Fruit fly (Drosophila melanogaster) whole organism, wandering third instar larva: ENCODE results near the gene fy.

Experiments
- CrebA ChIP-seq: fragments of 200-800 bp; sonication (Bioruptor generic); optimal IDR thresholded peaks from 2 replicates; lab custom pipeline; 2016; ENCODE audit warnings: missing biosample characterization, mild to moderate bottlenecking, missing genetic modification characterization, borderline replicate concordance
- Dfd ChIP-seq: fragments of >200 bp; optimal IDR thresholded peaks from 2 replicates; lab custom pipeline; 2017; ENCODE audit warnings: missing biosample characterization, missing genetic modification characterization
- Dif ChIP-seq: fragments of 200-275, 200-300 bp; sonication (Bioruptor generic); optimal IDR thresholded peaks from 2 replicates; lab custom pipeline; 2018; ENCODE audit warnings: missing biosample characterization, missing genetic modification characterization; ENCODE audit not compliant: partially characterized antibody
- HLH106 ChIP-seq: fragments of 200-800 bp; optimal IDR thresholded peaks from 3 replicates; lab custom pipeline; 2019; ENCODE audit warnings: missing biosample characterization, mild to moderate bottlenecking, missing genetic modification characterization, moderate library complexity
- Hnf4 ChIP-seq: fragments of 200-800 bp; sonication (Bioruptor generic); optimal IDR thresholded peaks from 2 replicates; lab custom pipeline; 2016; ENCODE audit warnings: missing biosample characterization, mild to moderate bottlenecking, missing genetic modification characterization
- Hr78 ChIP-seq: fragments of >200 bp; optimal IDR thresholded peaks from 2 replicates; lab custom pipeline; 2017; ENCODE audit warnings: missing biosample characterization, missing genetic modification characterization
- Hr83 ChIP-seq: fragments of 200-300 bp; sonication (Bioruptor generic); optimal IDR thresholded peaks from 2 replicates; lab custom pipeline; 2016; ENCODE audit warnings: missing biosample characterization, mild to moderate bottlenecking, missing genetic modification characterization, moderate library complexity; ENCODE audit not compliant: poor library complexity, severe bottlenecking
- Jra ChIP-seq: sonication (Bioruptor generic); optimal IDR thresholded peaks from 2 replicates; lab custom pipeline; 2016; ENCODE audit warnings: missing biosample characterization, missing genetic modification characterization
- Myc ChIP-seq: fragments of >200 bp; optimal IDR thresholded peaks from 2 replicates; lab custom pipeline; 2017
- N ChIP-seq: fragments of >200 bp; optimal IDR thresholded peaks from 2 replicates; lab custom pipeline; 2018; ENCODE audit warnings: missing biosample characterization, missing external identifiers, missing genetic modification characterization
- OdsH ChIP-seq: fragments of 200-800 bp; sonication (Bioruptor generic); optimal IDR thresholded peaks from 2 replicates; lab custom pipeline; 2016; ENCODE audit warnings: missing biosample characterization, mild to moderate bottlenecking, missing genetic modification characterization
- Vsx2 ChIP-seq: fragments of 200-300, 225-300 bp; sonication (Bioruptor generic); optimal IDR thresholded peaks from 2 replicates; lab custom pipeline; 2018; ENCODE audit warnings: missing biosample characterization, missing genetic modification characterization; ENCODE audit not compliant: partially characterized antibody
- br ChIP-seq: fragments of 200-800 bp; sonication (Bioruptor generic); optimal IDR thresholded peaks from 2 replicates; lab custom pipeline; 2016; ENCODE audit warnings: missing biosample characterization, missing genetic modification characterization
- brk ChIP-seq: fragments of 200-800 bp; sonication (Bioruptor generic); optimal IDR thresholded peaks from 2 replicates; lab custom pipeline; 2016; ENCODE audit warnings: missing biosample characterization, mild to moderate bottlenecking, missing genetic modification characterization
- dl ChIP-seq, 2 experiments: fragments of 175-275, 200-275 bp in 1 of 2; fragments of 200-275 bp in 1 of 2; sonication (Bioruptor generic); optimal IDR thresholded peaks; lab custom pipeline; 2018; ENCODE audit warnings: mild to moderate bottlenecking in 2 of 2, missing biosample characterization in 2 of 2, missing genetic modification characterization in 2 of 2, moderate library complexity in 2 of 2; ENCODE audit not compliant: partially characterized antibody in 2 of 2, insufficient read depth in 1 of 2
- dmrt93B ChIP-seq: fragments of 200-800 bp; sonication (Bioruptor generic); optimal IDR thresholded peaks from 2 replicates; lab custom pipeline; 2018; ENCODE audit warnings: missing biosample characterization, mild to moderate bottlenecking, missing genetic modification characterization
- dsf ChIP-seq: sonication (Bioruptor generic); optimal IDR thresholded peaks from 2 replicates; lab custom pipeline; 2016; ENCODE audit warnings: missing biosample characterization, missing genetic modification characterization, borderline replicate concordance
- foxo ChIP-seq, 2 experiments: fragments of 200-800 bp; sonication (Bioruptor generic); optimal IDR thresholded peaks; 2 replicates in 1 of 2; 3 replicates in 1 of 2; lab custom pipeline; 2016 to 2017; ENCODE audit warnings: missing biosample characterization in 2 of 2, missing genetic modification characterization in 2 of 2
- h ChIP-seq: fragments of 200-800 bp; sonication (Bioruptor generic); optimal IDR thresholded peaks from 3 replicates; lab custom pipeline; 2016; ENCODE audit warnings: missing biosample characterization, mild to moderate bottlenecking, missing genetic modification characterization
- jim ChIP-seq: fragments of 175-275, 200-325 bp; sonication (Bioruptor generic); optimal IDR thresholded peaks from 2 replicates; lab custom pipeline; 2016; ENCODE audit warnings: missing biosample characterization, mild to moderate bottlenecking, missing genetic modification characterization
- lola ChIP-seq: fragments of >200 bp; optimal IDR thresholded peaks from 2 replicates; lab custom pipeline; 2017; ENCODE audit warnings: missing biosample characterization, missing genetic modification characterization
- pan ChIP-seq: fragments of >200 bp; optimal IDR thresholded peaks from 2 replicates; lab custom pipeline; 2017
- psq ChIP-seq: fragments of 200-800 bp; sonication (Bioruptor generic); optimal IDR thresholded peaks from 3 replicates; lab custom pipeline; 2017; ENCODE audit warnings: missing biosample characterization, mild to moderate bottlenecking, missing genetic modification characterization, moderate library complexity
- rgr ChIP-seq: fragments of 200-800 bp; sonication (Bioruptor generic); optimal IDR thresholded peaks from 3 replicates; lab custom pipeline; 2016; ENCODE audit warnings: missing biosample characterization, mild to moderate bottlenecking, missing genetic modification characterization
- sage ChIP-seq: fragments of 200-800 bp; sonication (Bioruptor generic); optimal IDR thresholded peaks from 2 replicates; lab custom pipeline; 2016; ENCODE audit warnings: missing biosample characterization, mild to moderate bottlenecking, missing genetic modification characterization
- tai ChIP-seq: sonication (Bioruptor generic); optimal IDR thresholded peaks from 2 replicates; lab custom pipeline; 2016; ENCODE audit warnings: missing biosample characterization, missing genetic modification characterization
- usp ChIP-seq: fragments of >200 bp; optimal IDR thresholded peaks from 2 replicates; lab custom pipeline; 2017; ENCODE audit warnings: missing biosample characterization, missing genetic modification characterization
- woc ChIP-seq: sonication (Bioruptor generic); optimal IDR thresholded peaks from 2 replicates; lab custom pipeline; 2016; ENCODE audit warnings: missing biosample characterization, mild to moderate bottlenecking, missing genetic modification characterization

Gene fy

DNA sequence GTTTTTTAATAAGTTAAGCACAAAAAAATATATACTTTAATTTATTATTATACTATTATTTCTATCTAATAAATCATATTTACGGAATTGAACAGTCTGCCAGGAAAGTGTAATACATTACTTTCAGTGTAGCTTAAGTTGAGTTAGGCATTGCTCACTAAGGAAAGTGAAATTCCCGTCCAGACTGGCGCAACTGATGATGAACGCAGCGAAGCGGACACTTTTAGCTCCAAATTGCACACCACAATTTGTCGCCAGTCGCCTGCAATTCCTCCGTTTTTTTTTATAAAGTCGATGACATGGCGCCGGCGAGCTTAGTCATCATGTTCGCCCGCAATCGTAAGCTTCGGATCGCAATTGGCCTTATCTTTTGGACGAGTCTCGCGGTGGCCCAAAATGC lies 4.4 kb downstream of the fy start, which contains the start of gene CG13386:
CG13386 (plus strand) TSS at position 301 of the 400 bp plus-strand sequence.
- TF ChIP-seq rgr (GFP tag; lab: Kevin White, UChicago) (no peak), brk (GFP tag; lab: Kevin White, UChicago) (no peak)

DNA sequence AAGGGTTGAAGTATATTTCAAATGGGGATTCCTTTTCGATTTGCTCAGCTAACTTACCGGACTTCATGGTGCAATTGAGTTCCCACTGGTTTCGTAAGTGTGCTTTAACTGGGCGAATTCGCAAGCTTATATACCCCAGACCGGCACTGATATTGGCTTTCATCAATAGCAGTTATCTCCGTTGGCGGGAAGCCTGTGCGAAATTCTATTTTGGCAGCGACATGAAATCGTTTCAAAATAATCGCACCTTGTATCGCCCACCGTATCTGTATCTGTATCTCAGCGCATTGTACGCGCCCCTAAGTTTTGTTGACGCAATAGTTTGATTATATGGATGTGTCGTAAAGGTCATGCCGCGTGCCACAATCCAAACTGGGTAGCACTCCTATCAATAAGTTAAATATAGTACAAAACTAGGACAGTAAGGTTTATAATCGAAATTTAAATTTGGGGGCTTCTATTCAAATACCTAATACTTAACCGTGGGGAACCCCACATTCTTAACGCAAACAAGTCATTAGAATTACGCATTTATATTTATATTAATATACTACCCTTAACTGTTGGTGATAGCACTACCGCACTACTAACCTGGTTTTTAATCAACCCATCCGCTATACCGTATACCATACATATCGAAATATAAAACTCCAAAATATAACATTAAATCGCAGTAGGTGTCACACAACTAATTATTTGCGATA lies 6.9 kb downstream of the fy start, which contains the start of the genes Peritrophin-15a and CG13385:
Peritrophin-15a (minus strand) TSS at position 101 of the 704 bp plus-strand sequence.
CG13385 (plus strand) TSS at position 654 of the 704 bp plus-strand sequence.
- TF ChIP-seq psq (GFP tag; lab: Kevin White, UChicago), result no peak
- no peak for TF ChIP-seq N (GFP tag; lab: Kevin White, UChicago)
- TF ChIP-seq Hnf4, result no peak
- no peak for TF ChIP-seq jim
- TF ChIP-seq tai (GFP tag; lab: Kevin White, UChicago), result no peak
- TF ChIP-seq h (GFP tag; lab: Kevin White, UChicago), result no peak
- TF ChIP-seq HLH106 (tag; lab: Kevin White, UChicago), result no peak
- TF ChIP-seq dsf, result no peak

DNA sequence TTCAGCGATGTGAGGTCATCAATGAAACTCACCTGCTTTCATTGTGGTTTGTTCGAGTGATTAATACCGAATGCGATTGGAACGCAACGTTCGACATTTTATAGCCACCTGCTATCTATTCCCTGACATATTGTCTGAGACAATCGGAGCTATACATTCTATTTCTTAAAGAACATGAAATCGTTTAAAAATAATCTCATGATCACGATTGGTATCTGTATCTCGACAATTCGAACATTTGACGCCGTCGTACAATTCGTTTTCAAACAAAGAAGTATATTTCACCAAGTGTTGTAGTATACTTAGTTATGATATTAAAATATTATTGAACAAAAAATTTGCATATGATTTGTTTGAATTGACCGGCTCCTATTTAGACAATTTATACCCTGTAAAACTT lies 8.2 kb downstream of the fy start, which contains the start of gene Peritrophin-15b:
Peritrophin-15b (minus strand) TSS at position 101 of the 400 bp plus-strand sequence.
- no peak for TF ChIP-seq pan
- TF ChIP-seq OdsH (GFP tag; lab: Kevin White, UChicago), result no peak
- TF ChIP-seq br (GFP tag; lab: Kevin White, UChicago), result no peak
- TF ChIP-seq Hnf4, result no peak

DNA sequence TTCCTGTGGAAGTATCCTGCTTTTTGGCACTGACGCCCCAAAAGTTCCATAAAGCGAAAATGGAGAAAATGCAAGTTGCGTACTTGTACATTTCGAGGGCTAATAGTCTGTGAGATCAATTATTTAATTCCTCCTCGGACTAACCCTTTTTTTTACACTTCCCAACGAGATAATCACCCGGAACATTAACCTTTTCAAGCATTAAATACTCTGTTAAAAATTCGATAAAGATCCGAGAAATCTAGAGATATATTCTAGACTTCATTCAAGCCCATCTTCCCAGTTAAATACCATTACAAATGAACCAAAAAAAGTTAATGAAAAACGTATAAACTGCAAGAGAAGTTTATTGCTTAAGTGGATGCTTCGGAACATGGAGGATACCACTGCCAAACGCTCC lies 8.9 kb downstream of the fy start, which contains the start of gene lectin-29Ca:
lectin-29Ca (minus strand) TSS at position 101 of the 400 bp plus-strand sequence.
- TF ChIP-seq psq (GFP tag; lab: Kevin White, UChicago) (no peak), sage (GFP tag; lab: Kevin White, UChicago) (no peak), OdsH (GFP tag; lab: Kevin White, UChicago) (no peak), rgr (GFP tag; lab: Kevin White, UChicago) (no peak), Dif (GFP tag; lab: Kevin White, UChicago) (no peak), foxo (GFP tag; optimal IDR thresholded peaks at IDR 0.05; lab: Kevin White, UChicago) (no peak), br (GFP tag; lab: Kevin White, UChicago) (no peak)

DNA sequence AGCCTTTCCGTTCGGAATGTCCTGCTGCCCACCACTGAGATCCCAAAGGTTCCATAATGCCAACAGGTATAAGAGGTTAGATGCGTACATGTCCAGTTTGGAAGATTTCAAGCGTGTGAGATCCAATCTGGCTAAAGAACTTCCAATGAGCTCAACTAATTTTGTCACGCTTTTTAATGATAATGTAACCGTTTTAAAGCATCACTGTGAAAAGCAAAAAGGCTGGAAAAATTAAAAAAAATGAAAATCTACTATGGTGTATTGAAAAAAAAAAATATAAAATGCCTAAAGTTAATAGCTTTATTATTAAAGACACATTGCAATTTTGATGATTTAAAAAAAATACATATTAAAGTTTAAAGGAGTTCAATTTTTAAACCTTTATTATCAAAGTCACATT lies 10.0 kb downstream of the fy start, which contains the start of gene Acp29AB:
Acp29AB (minus strand) TSS at position 101 of the 400 bp plus-strand sequence.
- no peak for TF ChIP-seq dsf

DNA sequence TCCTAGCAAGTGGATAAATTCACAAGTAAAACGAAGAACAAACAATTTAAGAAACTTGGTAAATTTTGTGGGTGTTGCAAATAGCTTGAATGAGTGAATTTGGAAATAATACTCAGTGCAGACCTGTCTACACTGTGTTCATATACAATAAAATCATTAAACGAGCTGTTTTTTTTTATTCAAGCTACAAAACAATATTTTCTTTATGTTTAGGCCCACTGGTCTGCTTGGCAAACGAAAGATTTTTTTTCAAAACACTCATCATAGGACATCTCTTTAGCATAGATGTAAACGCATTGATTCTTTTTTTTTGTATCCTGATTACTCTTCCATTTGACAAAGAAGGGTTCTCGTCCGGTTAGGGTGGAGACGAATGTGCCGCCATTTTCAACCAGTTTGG lies 10.8 kb downstream of the fy start, which contains the start of gene CG42820:
CG42820 (minus strand) TSS at position 101 of the 400 bp plus-strand sequence.
- no peak for TF ChIP-seq Hr83 (GFP tag; lab: Kevin White, UChicago)
- no peak for TF ChIP-seq dmrt93B
- TF ChIP-seq lola (GFP tag; lab: Kevin White, UChicago), result no peak
- no peak for TF ChIP-seq h (GFP tag; lab: Kevin White, UChicago)
- no peak for TF ChIP-seq dl (GFP tag; optimal IDR thresholded peaks at IDR 0.05; lab: Kevin White, UChicago; ENCODE audit: insufficient read depth in 1 of 2, partially characterized antibody in 2 of 2)
- no peak for TF ChIP-seq jim
- no peak for TF ChIP-seq sage (GFP tag; lab: Kevin White, UChicago)
- TF ChIP-seq Jra (GFP tag; lab: Kevin White, UChicago), result no peak
- no peak for TF ChIP-seq Dif (GFP tag; lab: Kevin White, UChicago)
- no peak for TF ChIP-seq usp
- TF ChIP-seq foxo (GFP tag; optimal IDR thresholded peaks at IDR 0.05; lab: Kevin White, UChicago), result no peak
- TF ChIP-seq Hr78, result no peak
- TF ChIP-seq Vsx2 (GFP tag; lab: Kevin White, UChicago), result no peak
- no peak for TF ChIP-seq woc (GFP tag; lab: Kevin White, UChicago)
- TF ChIP-seq brk (GFP tag; lab: Kevin White, UChicago), result no peak
- TF ChIP-seq Myc (lab: Kevin White, UChicago), result no peak
- TF ChIP-seq Dfd (GFP tag; lab: Kevin White, UChicago), result no peak
- TF ChIP-seq CrebA (GFP tag; lab: Kevin White, UChicago), result no peak
